Worm (Caenorhabditis elegans): ENCODE measurements around the gene dnj-9.
"Not testable (repeated sequence)": the region's sequence is repeated elsewhere in the genome, so short reads cannot be mapped to it uniquely, and the experiment has no call there.

Gene dnj-9

ce11 chrII:4815356-4815755 lies 36.5 kb upstream of the dnj-9 start:
- no peak for TF ChIP-seq nhr-25 (tag; optimal IDR thresholded peaks at IDR 0.05)
- TF ChIP-seq aly-2 (tag; optimal IDR thresholded peaks at IDR 0.05), result no peak
- no peak for TF ChIP-seq peb-1 (tag; optimal IDR thresholded peaks at IDR 0.05)
- TF ChIP-seq zag-1 (tag; optimal IDR thresholded peaks at IDR 0.05), result no peak
- TF ChIP-seq nhr-23 (tag; optimal IDR thresholded peaks at IDR 0.05), result no peak
- TF ChIP-seq elt-1 (tag; optimal IDR thresholded peaks at IDR 0.05), result no peak
- no peak for TF ChIP-seq snpc-4 (tag; optimal IDR thresholded peaks at IDR 0.05)
- no peak for TF ChIP-seq C34F6.9 (tag; optimal IDR thresholded peaks at IDR 0.05)
- TF ChIP-seq lin-13 (GFP tag; optimal IDR thresholded peaks at IDR 0.05), result no peak
- TF ChIP-seq skn-1 (tag; optimal IDR thresholded peaks at IDR 0.05), result no peak
- no peak for TF ChIP-seq sma-9 (GFP tag; optimal IDR thresholded peaks at IDR 0.05)
- no peak for TF ChIP-seq sma-9 (tag; optimal IDR thresholded peaks at IDR 0.05)
- TF ChIP-seq dmd-4 (tag; optimal IDR thresholded peaks at IDR 0.05), result no peak
- TF ChIP-seq ceh-16 (tag; optimal IDR thresholded peaks at IDR 0.05), result no peak
- TF ChIP-seq elt-3 (tag; optimal IDR thresholded peaks at IDR 0.05), result no peak

- TF ChIP-seq ceh-16 (tag; optimal IDR thresholded peaks at IDR 0.05), result no peak
- no peak for TF ChIP-seq lin-13 (GFP tag; optimal IDR thresholded peaks at IDR 0.05)
- no peak for TF ChIP-seq snpc-4 (tag; optimal IDR thresholded peaks at IDR 0.05)
- no peak for TF ChIP-seq ceh-82 (tag; optimal IDR thresholded peaks at IDR 0.05)
- no peak for TF ChIP-seq fos-1 (tag; optimal IDR thresholded peaks at IDR 0.05)
- no peak for TF ChIP-seq lin-11 (tag; optimal IDR thresholded peaks at IDR 0.05)
- no peak for TF ChIP-seq elt-3 (tag; optimal IDR thresholded peaks at IDR 0.05)
- no peak for TF ChIP-seq unc-62 (GFP tag; optimal IDR thresholded peaks at IDR 0.05)
- TF ChIP-seq Y55F3AM.14 (GFP tag; optimal IDR thresholded peaks at IDR 0.05), result no peak
- no peak for TF ChIP-seq ztf-4 (tag; optimal IDR thresholded peaks at IDR 0.05)
- TF ChIP-seq crh-2 (tag; optimal IDR thresholded peaks at IDR 0.05), result no peak
- TF ChIP-seq alr-1 (tag; optimal IDR thresholded peaks at IDR 0.05), result no peak
- TF ChIP-seq ztf-1 (GFP tag; conservative IDR thresholded peaks at IDR 0.05), result no peak
- no peak for TF ChIP-seq nhr-21 (tag; optimal IDR thresholded peaks at IDR 0.05)
- TF ChIP-seq nhr-77 (tag; optimal IDR thresholded peaks at IDR 0.05), result no peak
- TF ChIP-seq nhr-25 (tag; optimal IDR thresholded peaks at IDR 0.05), result no peak
- TF ChIP-seq peb-1 (tag; optimal IDR thresholded peaks at IDR 0.05), result no peak
- TF ChIP-seq nhr-12 (tag; optimal IDR thresholded peaks at IDR 0.05), result no peak
- no peak for TF ChIP-seq dmd-4 (tag; optimal IDR thresholded peaks at IDR 0.05)
- no peak for TF ChIP-seq blmp-1 (tag; optimal IDR thresholded peaks at IDR 0.05; ENCODE audit: insufficient read depth)
Observed at ce11 chrII:4818780-4819179, 33.1 kb upstream of the dnj-9 start.

DNA sequence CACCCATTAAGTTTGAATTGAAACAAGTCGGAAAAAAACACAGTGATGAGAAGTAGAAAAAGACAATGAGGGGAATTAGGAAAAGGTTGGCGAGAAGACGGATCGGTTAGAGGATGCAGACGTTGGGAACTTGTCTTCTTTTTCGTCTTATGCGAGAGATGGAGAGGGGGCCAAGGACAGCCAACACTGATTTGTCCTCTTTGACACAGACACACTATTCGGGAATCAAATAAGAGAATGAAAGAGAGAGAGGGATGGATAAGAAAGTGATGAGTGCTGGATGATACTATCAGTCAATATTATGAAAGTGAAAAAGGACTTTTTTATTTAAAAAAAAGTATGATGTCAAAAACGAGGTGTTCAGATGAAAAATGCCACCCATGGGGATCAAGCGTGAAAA lies 30.1 kb upstream of the dnj-9 start, which contains the start of gene lact-5:
lact-5 (minus strand) TSS at position 1 of the 400 bp plus-strand sequence.
- peak; percentile 37 for TF ChIP-seq fos-1 (tag; optimal IDR thresholded peaks at IDR 0.05)
- TF ChIP-seq mab-5 (tag; optimal IDR thresholded peaks at IDR 0.05), result no peak
- peak; percentile 94 for TF ChIP-seq blmp-1 (tag; optimal IDR thresholded peaks at IDR 0.05; ENCODE audit: insufficient read depth)
- TF ChIP-seq sma-9 (GFP tag; optimal IDR thresholded peaks at IDR 0.05), result peak; percentile 18
- TF ChIP-seq sma-9 (tag; optimal IDR thresholded peaks at IDR 0.05), result no peak
- peak; percentile 28 for TF ChIP-seq nhr-25 (tag; optimal IDR thresholded peaks at IDR 0.05)
- TF ChIP-seq nhr-23 (tag; optimal IDR thresholded peaks at IDR 0.05), result no peak
- peak; percentile 43 for TF ChIP-seq nhr-21 (tag; optimal IDR thresholded peaks at IDR 0.05)

DNA sequence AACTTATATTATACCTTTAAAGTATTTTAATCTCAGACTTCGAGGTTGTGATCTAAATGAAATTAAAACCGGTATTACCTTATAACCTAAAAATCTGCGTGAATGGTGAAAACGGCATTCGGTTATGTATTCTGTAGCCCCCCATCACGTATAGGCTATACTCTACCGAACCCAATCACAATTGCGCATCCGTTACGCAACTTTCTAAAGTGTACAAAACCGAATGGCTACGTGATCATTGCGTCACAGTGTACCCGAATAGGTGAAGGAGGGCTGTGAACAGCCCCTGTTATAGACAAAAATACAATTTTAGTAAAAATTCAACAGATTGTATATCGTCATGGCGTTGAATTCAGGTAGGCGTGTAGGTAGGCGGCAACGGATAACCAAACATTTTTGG lies 29.2 kb upstream of the dnj-9 start:
- no peak for TF ChIP-seq nhr-25 (tag; optimal IDR thresholded peaks at IDR 0.05)
- TF ChIP-seq fos-1 (tag; optimal IDR thresholded peaks at IDR 0.05), result no peak
- no peak for TF ChIP-seq unc-39 (tag; optimal IDR thresholded peaks at IDR 0.05)
- no peak for TF ChIP-seq nhr-11 (tag; optimal IDR thresholded peaks at IDR 0.05)

DNA sequence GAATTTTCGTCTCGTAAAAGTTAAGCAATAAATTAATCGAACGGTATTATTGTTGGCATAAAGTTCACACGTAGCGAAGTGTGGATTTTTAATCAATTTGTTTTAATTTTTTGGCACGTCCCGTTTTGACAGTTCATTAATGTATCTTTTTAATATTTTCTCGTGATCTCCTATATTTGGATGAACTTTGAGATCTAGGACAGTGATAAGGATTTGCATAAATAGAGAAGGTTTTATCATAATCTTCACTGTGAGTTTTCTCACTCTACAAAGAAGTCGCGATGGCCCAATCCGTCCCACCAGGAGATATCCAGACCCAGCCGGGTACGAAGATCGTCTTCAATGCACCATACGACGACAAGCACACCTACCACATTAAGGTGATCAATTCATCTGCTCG lies 26.7 kb upstream of the dnj-9 start, which contains the start of the genes C33F10.8 and msp-40:
C33F10.8 (minus strand) TSS at position 101 of the 400 bp plus-strand sequence.
msp-40 (plus strand) TSS at position 282 of the 400 bp plus-strand sequence.
- TF ChIP-seq alr-1, fos-1, peb-1 (tag; optimal IDR thresholded peaks at IDR 0.05): not testable (repeated sequence)
